Worm (Caenorhabditis elegans) whole organism, L3 larva: ENCODE results near the gene T02H6.3.

ENCODE experiments used
- elt-3 ChIP-seq, 3 experiments: fragments of 150-350 bp in 1 of 3; sonication (generic microtip) in 2 of 3; optimal IDR thresholded peaks; 2 replicates in 2 of 3; 4 replicates in 1 of 3; lab custom pipeline; 2014 to 2017; ENCODE audit warnings: missing biosample characterization in 3 of 3, missing genetic modification characterization in 3 of 3
- nhr-237 ChIP-seq: fragments of 150-350 bp; optimal IDR thresholded peaks from 2 replicates; lab custom pipeline; 2014; ENCODE audit warnings: missing biosample characterization, missing genetic modification characterization
- nhr-76 ChIP-seq: fragments of 150-350 bp; sonication (generic microtip); optimal IDR thresholded peaks from 5 replicates; lab custom pipeline; 2014; ENCODE audit warnings: missing biosample characterization, missing genetic modification characterization

- TF ChIP-seq nhr-237 (tag; lab: Kevin White, UChicago) (no peak), elt-3 (tag; optimal IDR thresholded peaks at IDR 0.05; lab: Kevin White, UChicago) (no peak), nhr-76 (tag; lab: Kevin White, UChicago) (no peak)
These were observed 33.3 kb upstream of the T02H6.3 start, which contains the start of gene sdz-24 for ce11 chrII:658369-658768.
